Worm (Caenorhabditis elegans) whole organism, early embryonic: ENCODE measurements around the gene sri-24.

Experiments
- B0310.2 ChIP-seq: sonication (generic microtip); optimal IDR thresholded peaks from 2 replicates; lab custom pipeline; 2016; ENCODE audit warnings: mild to moderate bottlenecking, missing genetic modification characterization, missing compliant biosample characterization
- F13C5.2 ChIP-seq: sonication (generic microtip); optimal IDR thresholded peaks from 2 replicates; lab custom pipeline; 2017; ENCODE audit warnings: mild to moderate bottlenecking, missing genetic modification characterization, inconsistent platforms, missing compliant biosample characterization
- aly-1 ChIP-seq: sonication (generic microtip); optimal IDR thresholded peaks from 2 replicates; lab custom pipeline; 2016; ENCODE audit warnings: missing genetic modification characterization, missing compliant biosample characterization
- ama-1 ChIP-seq: fragments of 150-350 bp; optimal IDR thresholded peaks from 2 replicates; lab custom pipeline; 2014
- ceh-13 ChIP-seq: fragments of 200-800 bp; sonication (Bioruptor generic); optimal IDR thresholded peaks from 2 replicates; lab custom pipeline; 2018; ENCODE audit warnings: mild to moderate bottlenecking, missing genetic modification characterization, missing compliant biosample characterization
- ceh-36 ChIP-seq: sonication (generic microtip); optimal IDR thresholded peaks from 2 replicates; lab custom pipeline; 2016; ENCODE audit warnings: missing genetic modification characterization, inconsistent platforms, missing compliant biosample characterization
- ets-7 ChIP-seq: sonication (generic microtip); optimal IDR thresholded peaks from 2 replicates; lab custom pipeline; 2016; ENCODE audit warnings: missing genotype, missing genetic modification characterization, missing compliant biosample characterization
- flt-1 ChIP-seq: fragments of 200-800 bp; sonication (Bioruptor generic); IDR thresholded peaks from 2 replicates; pipeline ENCODE4 v1.3.6; 2022; ENCODE audit warnings: missing genetic modification characterization, missing compliant biosample characterization
- hmbx-1 ChIP-seq: sonication (generic microtip); optimal IDR thresholded peaks from 2 replicates; lab custom pipeline; 2016; ENCODE audit warnings: mild to moderate bottlenecking, missing genetic modification characterization, missing compliant biosample characterization
- hmg-4 ChIP-seq: fragments of 200-800 bp; sonication (Bioruptor generic); optimal IDR thresholded peaks from 2 replicates; lab custom pipeline; 2018; ENCODE audit warnings: mild to moderate bottlenecking, missing genetic modification characterization, missing compliant biosample characterization
- hnd-1 ChIP-seq: sonication (generic microtip); optimal IDR thresholded peaks from 2 replicates; lab custom pipeline; 2016; ENCODE audit warnings: missing genetic modification characterization, missing compliant biosample characterization
- pes-1 ChIP-seq: fragments of 200-800 bp; sonication (Bioruptor generic); IDR thresholded peaks from 2 replicates; pipeline ENCODE4 v1.3.6; 2022; ENCODE audit warnings: missing genetic modification reagents, missing genetic modification characterization, missing compliant biosample characterization
- scrt-1 ChIP-seq: fragments of 200-800 bp; sonication (Bioruptor generic); IDR thresholded peaks from 2 replicates; pipeline ENCODE4 v1.3.6; 2022; ENCODE audit warnings: missing genetic modification characterization, missing compliant biosample characterization
- sea-1 ChIP-seq: fragments of 200-800 bp; sonication (Bioruptor generic); conservative IDR thresholded peaks from 2 replicates; pipeline ENCODE4 v1.3.6; 2022; ENCODE audit warnings: missing genetic modification characterization, missing compliant biosample characterization
- tbx-11 ChIP-seq: fragments of 200-800 bp; sonication (Bioruptor generic); IDR thresholded peaks from 2 replicates; pipeline ENCODE4 v1.3.6; 2022; ENCODE audit warnings: missing genetic modification characterization, missing compliant biosample characterization
- tbx-37 ChIP-seq: fragments of 200-800 bp; sonication (Bioruptor generic); conservative IDR thresholded peaks from 2 replicates; pipeline ENCODE4 v1.3.6; 2022; ENCODE audit warnings: missing genetic modification reagents, missing genetic modification characterization, missing compliant biosample characterization
- tra-4 ChIP-seq: sonication (generic microtip); optimal IDR thresholded peaks from 2 replicates; lab custom pipeline; 2017; ENCODE audit warnings: missing genetic modification characterization, missing compliant biosample characterization

Gene sri-24

DNA sequence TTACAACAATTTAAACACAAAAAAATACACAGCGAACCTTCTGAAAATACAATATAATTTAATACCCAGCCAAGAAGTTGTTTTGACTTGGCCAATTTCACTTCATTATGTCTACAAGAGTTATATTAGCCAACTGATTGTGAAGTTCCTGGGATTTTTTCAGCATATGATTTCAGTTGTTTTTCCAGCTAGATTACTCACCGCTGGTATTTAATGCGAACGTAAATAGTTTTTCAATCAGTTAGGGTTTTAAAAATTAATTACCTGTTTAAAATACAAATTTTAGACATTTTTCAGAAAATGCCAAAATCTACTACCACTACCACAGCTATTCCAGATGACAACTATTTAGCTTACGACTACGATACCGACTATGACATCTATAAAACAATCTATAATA, 13.7 kb downstream of the sri-24 start, which contains the start of gene srw-14:
TSS of gene srw-14 (plus strand) at position 301 of the 400 bp plus-strand sequence.
- TF ChIP-seq B0310.2 (no peak), tbx-37 (GFP tag; lab: Robert Waterston, UW) (no peak), aly-1 (no peak), hmbx-1 (no peak), hnd-1 (tag; lab: Kevin White, UChicago) (no peak)

DNA sequence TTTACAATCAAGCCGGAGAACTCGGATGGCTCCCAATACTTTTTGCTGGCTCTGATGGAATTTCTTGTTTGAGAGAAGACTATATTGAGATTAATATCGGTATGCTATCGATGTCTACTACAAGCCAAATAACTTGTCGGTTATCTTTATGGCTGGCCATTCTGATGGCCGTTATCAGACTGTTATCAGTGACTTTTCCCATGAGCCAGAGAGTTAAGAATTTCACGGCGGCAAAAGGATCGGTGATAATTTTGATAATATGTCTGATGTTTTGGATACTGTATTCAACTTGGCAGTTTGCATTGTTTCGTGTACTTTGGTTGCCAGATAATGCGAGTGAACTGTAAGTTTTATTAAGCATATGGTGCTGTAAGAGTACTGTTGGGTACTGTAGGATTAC, 14.2 kb downstream of the sri-24 start:
- TF ChIP-seq tbx-11 (GFP tag; lab: Robert Waterston, UW) (no peak), sea-1 (GFP tag; lab: Robert Waterston, UW) (no peak), aly-1 (no peak), B0310.2 (no peak), ceh-36 (tag; lab: Kevin White, UChicago) (no peak), pes-1 (GFP tag; lab: Robert Waterston, UW) (no peak), scrt-1 (no peak), ceh-13 (GFP tag; lab: Kevin White, UChicago) (no peak), hmg-4 (GFP tag; lab: Kevin White, UChicago) (no peak), ama-1 (lab: Kevin White, UChicago) (no peak), F13C5.2 (tag; lab: Kevin White, UChicago) (no peak), tbx-37 (GFP tag; lab: Robert Waterston, UW) (no peak), tra-4 (tag; lab: Kevin White, UChicago) (no peak), hmbx-1 (no peak)

DNA sequence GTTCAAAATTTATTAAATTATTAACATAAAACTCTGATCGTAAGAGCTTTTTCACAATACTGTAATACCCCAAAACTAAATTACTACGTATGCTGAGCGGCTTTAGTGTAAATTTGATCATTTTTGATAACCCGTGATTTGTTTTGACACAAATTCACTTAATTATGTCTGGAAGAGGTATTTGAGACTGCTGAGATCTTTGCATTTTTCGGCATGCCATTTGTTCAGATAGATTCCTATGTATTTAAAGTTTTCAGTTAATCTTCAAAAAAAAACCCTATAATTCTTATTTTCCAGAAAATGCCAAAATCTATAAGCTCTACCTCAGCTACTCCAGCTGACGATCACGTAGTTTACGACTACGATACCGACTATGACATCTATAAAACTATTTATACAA, 18.3 kb downstream of the sri-24 start, which contains the start of gene srw-15:
TSS of gene srw-15 (plus strand) at position 301 of the 400 bp plus-strand sequence.
- TF ChIP-seq sea-1 (GFP tag; lab: Robert Waterston, UW), result no peak
- TF ChIP-seq ets-7 (tag; lab: Kevin White, UChicago), result no peak
- no peak for TF ChIP-seq B0310.2
- TF ChIP-seq pes-1 (GFP tag; lab: Robert Waterston, UW), result no peak
- TF ChIP-seq tbx-11 (GFP tag; lab: Robert Waterston, UW), result no peak
- no peak for TF ChIP-seq F13C5.2 (tag; lab: Kevin White, UChicago)
- no peak for TF ChIP-seq ceh-36 (tag; lab: Kevin White, UChicago)
- TF ChIP-seq flt-1 (GFP tag; lab: Robert Waterston, UW), result no peak
- TF ChIP-seq hmbx-1, result no peak
- TF ChIP-seq hnd-1 (tag; lab: Kevin White, UChicago), result no peak
- TF ChIP-seq tra-4 (tag; lab: Kevin White, UChicago), result no peak
- no peak for TF ChIP-seq hmg-4 (GFP tag; lab: Kevin White, UChicago)

DNA sequence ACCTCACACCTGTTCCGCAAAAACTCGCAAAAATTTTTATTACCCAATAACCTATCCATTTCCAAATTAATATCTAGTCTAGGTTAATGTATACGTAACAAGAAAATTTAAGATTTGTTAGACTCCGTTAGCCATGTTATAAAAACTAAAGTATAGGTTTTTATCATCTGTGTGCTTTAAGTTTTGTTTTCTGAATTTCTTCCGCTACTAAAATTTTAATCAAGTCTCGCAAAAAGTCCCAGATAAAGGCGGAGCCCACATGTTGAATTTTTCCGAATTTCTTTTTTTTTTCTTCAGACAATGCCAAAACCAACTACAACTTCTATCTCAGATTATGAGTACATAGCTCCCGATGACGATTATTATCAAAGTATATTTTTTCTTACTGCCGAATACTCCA, 20.2 kb downstream of the sri-24 start, which contains the start of gene srw-13:
TSS of gene srw-13 (plus strand) at position 301 of the 400 bp plus-strand sequence.
- TF ChIP-seq flt-1 (GFP tag; lab: Robert Waterston, UW), result no peak
- TF ChIP-seq ceh-13 (GFP tag; lab: Kevin White, UChicago), result no peak
- no peak for TF ChIP-seq tbx-11 (GFP tag; lab: Robert Waterston, UW)
- no peak for TF ChIP-seq scrt-1
- no peak for TF ChIP-seq hnd-1 (tag; lab: Kevin White, UChicago)
- no peak for TF ChIP-seq hmg-4 (GFP tag; lab: Kevin White, UChicago)
- no peak for TF ChIP-seq F13C5.2 (tag; lab: Kevin White, UChicago)
- no peak for TF ChIP-seq pes-1 (GFP tag; lab: Robert Waterston, UW)
- TF ChIP-seq tbx-37 (GFP tag; lab: Robert Waterston, UW), result no peak
- no peak for TF ChIP-seq hmbx-1
- no peak for TF ChIP-seq sea-1 (GFP tag; lab: Robert Waterston, UW)
- TF ChIP-seq ama-1 (lab: Kevin White, UChicago), result no peak
- no peak for TF ChIP-seq ets-7 (tag; lab: Kevin White, UChicago)
- no peak for TF ChIP-seq B0310.2
- TF ChIP-seq aly-1, result no peak
- TF ChIP-seq ceh-36 (tag; lab: Kevin White, UChicago), result no peak
- TF ChIP-seq tra-4 (tag; lab: Kevin White, UChicago), result no peak

DNA sequence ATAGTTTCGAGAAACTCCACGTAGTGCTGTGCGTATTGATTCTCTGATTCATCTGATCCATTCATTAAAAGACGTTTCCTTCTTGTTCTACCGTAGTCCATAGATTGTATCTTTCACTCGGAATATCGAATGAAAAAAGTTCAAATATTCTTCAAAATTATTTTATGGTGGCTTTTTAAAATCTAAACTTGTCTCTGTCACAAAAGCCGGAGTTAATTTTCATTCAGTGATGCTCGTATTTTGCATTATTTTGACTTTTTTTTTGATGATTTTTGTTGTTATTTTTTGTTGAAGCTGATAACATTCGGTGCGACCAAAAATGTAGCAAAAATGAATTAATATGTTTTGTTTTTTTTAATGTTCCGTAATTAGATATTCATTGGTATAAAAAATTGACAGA, 23.7 kb downstream of the sri-24 start, which contains the start of gene nhr-164:
TSS of gene nhr-164 (minus strand) at position 101 of the 400 bp plus-strand sequence.
- no peak for TF ChIP-seq sea-1 (GFP tag; lab: Robert Waterston, UW)
- no peak for TF ChIP-seq ceh-36 (tag; lab: Kevin White, UChicago)
- TF ChIP-seq F13C5.2 (tag; lab: Kevin White, UChicago), result no peak
- TF ChIP-seq ceh-13 (GFP tag; lab: Kevin White, UChicago), result no peak

DNA sequence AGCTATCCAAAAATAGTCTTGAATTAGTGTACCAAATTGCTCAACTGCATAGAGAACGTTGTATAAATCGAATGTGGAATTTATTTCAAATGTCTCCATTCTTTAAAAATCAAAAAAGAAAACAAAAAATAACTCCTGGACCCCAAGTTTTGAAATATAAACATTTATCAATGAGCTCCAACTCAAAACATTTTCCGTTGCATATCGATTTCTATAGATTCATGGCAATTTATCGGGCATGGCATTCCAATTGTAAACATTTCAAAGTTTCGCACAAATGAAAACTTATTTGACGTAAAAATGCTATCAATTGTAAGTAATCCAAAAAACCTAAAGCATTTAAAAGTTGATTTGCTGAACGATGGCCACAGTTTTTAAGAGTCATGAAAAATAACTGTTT, 26.6 kb downstream of the sri-24 start, which contains the start of gene srw-12:
TSS of gene srw-12 (minus strand) at position 101 of the 400 bp plus-strand sequence.
- no peak for TF ChIP-seq scrt-1
- no peak for TF ChIP-seq tra-4 (tag; lab: Kevin White, UChicago)
- no peak for TF ChIP-seq ama-1 (lab: Kevin White, UChicago)
- TF ChIP-seq F13C5.2 (tag; lab: Kevin White, UChicago), result no peak
- TF ChIP-seq hmbx-1, result no peak
- no peak for TF ChIP-seq ceh-36 (tag; lab: Kevin White, UChicago)
- no peak for TF ChIP-seq sea-1 (GFP tag; lab: Robert Waterston, UW)
- no peak for TF ChIP-seq hnd-1 (tag; lab: Kevin White, UChicago)
- TF ChIP-seq ets-7 (tag; lab: Kevin White, UChicago), result no peak
- TF ChIP-seq tbx-37 (GFP tag; lab: Robert Waterston, UW), result no peak
- TF ChIP-seq aly-1, result no peak
- no peak for TF ChIP-seq B0310.2
- no peak for TF ChIP-seq hmg-4 (GFP tag; lab: Kevin White, UChicago)
- no peak for TF ChIP-seq ceh-13 (GFP tag; lab: Kevin White, UChicago)
- TF ChIP-seq flt-1 (GFP tag; lab: Robert Waterston, UW), result no peak
- no peak for TF ChIP-seq tbx-11 (GFP tag; lab: Robert Waterston, UW)
- TF ChIP-seq pes-1 (GFP tag; lab: Robert Waterston, UW), result no peak

DNA sequence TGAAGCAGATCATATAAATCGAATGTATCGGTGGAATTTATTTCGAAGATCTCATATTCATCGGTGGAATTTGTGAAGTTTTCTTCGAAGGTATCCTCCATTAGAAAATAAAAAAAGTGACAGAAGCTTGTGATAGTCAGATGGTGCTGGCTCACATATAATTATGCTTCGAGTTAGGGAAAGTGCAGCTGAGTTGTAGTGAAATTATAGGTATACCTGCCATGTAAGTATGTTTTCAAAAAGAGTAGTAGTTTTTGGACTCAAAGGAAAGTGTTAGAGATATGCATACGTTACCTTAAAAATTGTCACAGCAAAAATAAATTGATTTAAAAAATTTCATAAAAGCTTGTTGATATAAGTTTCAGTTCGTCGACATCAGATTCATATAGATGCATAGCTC, 28.2 kb downstream of the sri-24 start, which contains the start of gene srw-11:
TSS of gene srw-11 (minus strand) at position 101 of the 400 bp plus-strand sequence.
- TF ChIP-seq ama-1 (lab: Kevin White, UChicago) (no peak), hnd-1 (tag; lab: Kevin White, UChicago) (no peak), tbx-11 (GFP tag; lab: Robert Waterston, UW) (no peak), F13C5.2 (tag; lab: Kevin White, UChicago) (no peak), ceh-13 (GFP tag; lab: Kevin White, UChicago) (no peak), hmg-4 (GFP tag; lab: Kevin White, UChicago) (no peak), tra-4 (tag; lab: Kevin White, UChicago) (no peak), sea-1 (GFP tag; lab: Robert Waterston, UW) (no peak), tbx-37 (GFP tag; lab: Robert Waterston, UW) (no peak), pes-1 (GFP tag; lab: Robert Waterston, UW) (no peak), ets-7 (tag; lab: Kevin White, UChicago) (no peak), B0310.2 (no peak), scrt-1 (no peak), aly-1 (no peak), flt-1 (GFP tag; lab: Robert Waterston, UW) (no peak), ceh-36 (tag; lab: Kevin White, UChicago) (no peak), hmbx-1 (no peak)
